Worm (Caenorhabditis elegans): Measurements from ENCODE around the gene F08F8.10.

F08F8.10 gene

DNA sequence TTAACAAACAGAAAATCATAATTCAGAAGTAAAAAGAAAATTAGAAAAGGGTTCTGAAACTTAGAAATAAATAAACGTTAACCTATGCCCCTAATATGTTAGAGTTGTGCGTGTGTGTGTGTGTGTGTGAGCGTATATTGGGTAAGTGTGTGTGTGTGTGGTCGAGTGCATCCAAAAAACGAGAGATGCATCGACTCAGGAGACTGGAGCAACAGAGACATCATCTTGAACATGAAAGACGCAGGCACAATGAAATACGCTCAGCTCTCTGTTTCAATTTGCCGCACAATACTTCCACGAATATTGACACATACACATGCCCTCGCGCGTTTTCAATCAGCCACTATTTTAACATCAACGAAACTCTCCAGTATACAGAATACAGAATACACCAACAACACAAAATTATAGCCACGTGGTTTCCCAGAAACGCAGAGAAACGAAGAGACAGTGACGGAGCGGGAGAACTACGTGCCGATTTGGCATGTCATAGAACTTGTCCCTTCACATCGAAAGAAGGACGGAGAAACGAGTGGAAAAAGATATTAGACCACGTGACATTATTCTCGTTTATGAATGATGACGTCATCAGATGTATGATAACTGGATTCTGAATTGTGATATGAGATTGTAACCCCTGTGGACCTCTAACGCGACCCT lies 19.1 kb upstream of the F08F8.10 start:
- no peak for TF ChIP-seq attf-6 (GFP tag; IDR thresholded peaks at IDR 0.05)
- no peak for TF ChIP-seq unc-130 (GFP tag; optimal IDR thresholded peaks at IDR 0.05)
- no peak for TF ChIP-seq akir-1 (GFP tag; optimal IDR thresholded peaks at IDR 0.05)
- TF ChIP-seq C06A6.2 (GFP tag; conservative IDR thresholded peaks at IDR 0.05), result peak; percentile 62; the same call in 1 of the 2 replicates
- TF ChIP-seq ztf-22 (GFP tag; optimal IDR thresholded peaks at IDR 0.05), result no peak
- TF ChIP-seq attf-3 (GFP tag; conservative IDR thresholded peaks at IDR 0.05), result no peak
- no peak for TF ChIP-seq F10E7.11 (tag; optimal IDR thresholded peaks at IDR 0.05)
- TF ChIP-seq aptf-2 (GFP tag; conservative IDR thresholded peaks at IDR 0.05), result no peak
- no peak for TF ChIP-seq B0261.1 (tag; optimal IDR thresholded peaks at IDR 0.05)
- TF ChIP-seq egl-18 (GFP tag; IDR thresholded peaks at IDR 0.05), result no peak
- TF ChIP-seq Y67H2A.10 (GFP tag; conservative IDR thresholded peaks at IDR 0.05), result no peak
- no peak for TF ChIP-seq pha-4 (tag; optimal IDR thresholded peaks at IDR 0.05)
- TF ChIP-seq rcor-1 (GFP tag; IDR thresholded peaks at IDR 0.05), result no peak
- TF ChIP-seq Y53G8AR.9 (GFP tag; conservative IDR thresholded peaks at IDR 0.05), result no peak
- TF ChIP-seq tlf-1 (GFP tag; optimal IDR thresholded peaks at IDR 0.05), result peak; percentile 60
- no peak for TF ChIP-seq mxl-1 (tag; optimal IDR thresholded peaks at IDR 0.05)
- no peak for TF ChIP-seq lir-1 (GFP tag; conservative IDR thresholded peaks at IDR 0.05)
- no peak for TF ChIP-seq bed-2 (GFP tag; IDR thresholded peaks at IDR 0.05)
- no peak for TF ChIP-seq egl-44 (GFP tag; IDR thresholded peaks at IDR 0.05)
- no peak for TF ChIP-seq nhr-179 (tag; optimal IDR thresholded peaks at IDR 0.05)
- no peak for TF ChIP-seq B0035.1 (tag; optimal IDR thresholded peaks at IDR 0.05)
- TF ChIP-seq madf-10 (tag; optimal IDR thresholded peaks at IDR 0.05), result peak; percentile 69
- peak; percentile 97 for TF ChIP-seq atf-7 (tag; optimal IDR thresholded peaks at IDR 0.05)
- TF ChIP-seq let-607 (tag; optimal IDR thresholded peaks at IDR 0.05), result peak; percentile 76 to 84
- 0 out of 2 replicates have a peak, but pooled peaks have one; percentile 52 for TF ChIP-seq lin-26 (GFP tag; IDR thresholded peaks at IDR 0.05)
- TF ChIP-seq hmg-20 (GFP tag; IDR thresholded peaks at IDR 0.05), result no peak
- peak; percentile 3 for TF ChIP-seq F22D6.2 (tag; optimal IDR thresholded peaks at IDR 0.05)
- TF ChIP-seq Y95B8A.8 (GFP tag; IDR thresholded peaks at IDR 0.05), result no peak
- peak; percentile 48; the same call in 1 of the 2 replicates for TF ChIP-seq mcd-1 (GFP tag; IDR thresholded peaks at IDR 0.05)
- TF ChIP-seq ceh-100 (GFP tag; IDR thresholded peaks at IDR 0.05), result no peak
- peak; percentile 63; the same call in 1 of the 2 replicates for TF ChIP-seq K11D2.4 (GFP tag; IDR thresholded peaks at IDR 0.05)
- TF ChIP-seq T07F8.4 (tag; optimal IDR thresholded peaks at IDR 0.05), result no peak
- TF ChIP-seq ccch-3 (GFP tag; optimal IDR thresholded peaks at IDR 0.05), result no peak
- TF ChIP-seq F23B12.7 (tag; optimal IDR thresholded peaks at IDR 0.05; ENCODE audit: insufficient read depth), result peak; percentile 21
- TF ChIP-seq nhr-27 (tag; optimal IDR thresholded peaks at IDR 0.05), result no peak
- no peak for TF ChIP-seq ztf-28 (GFP tag; IDR thresholded peaks at IDR 0.05)
- no peak for TF ChIP-seq dpff-1 (tag; optimal IDR thresholded peaks at IDR 0.05)
- no peak for TF ChIP-seq snpc-1.1 (tag; optimal IDR thresholded peaks at IDR 0.05; ENCODE audit: insufficient read depth)
- TF ChIP-seq ztf-6 (GFP tag; IDR thresholded peaks at IDR 0.05), result no peak
- TF ChIP-seq F37B4.10 (GFP tag; IDR thresholded peaks at IDR 0.05), result no peak
- TF ChIP-seq F57C9.4 (tag; optimal IDR thresholded peaks at IDR 0.05), result no peak
- TF ChIP-seq ztf-18 (tag; optimal IDR thresholded peaks at IDR 0.05), result peak; percentile 19
- TF ChIP-seq die-1 (tag; optimal IDR thresholded peaks at IDR 0.05), result peak; percentile 33
- peak; percentile 36 for TF ChIP-seq repo-1 (tag; optimal IDR thresholded peaks at IDR 0.05)
- TF ChIP-seq sea-2 (GFP tag; IDR thresholded peaks at IDR 0.05), result no peak
- TF ChIP-seq F33H1.4 (GFP tag; IDR thresholded peaks at IDR 0.05), result 0 out of 2 replicates have a peak, but pooled peaks have one; percentile 14
- peak; percentile 86 for TF ChIP-seq ztf-26 (tag; optimal IDR thresholded peaks at IDR 0.05)
- no peak for TF ChIP-seq lsl-1 (GFP tag; optimal IDR thresholded peaks at IDR 0.05)
